Worm (Caenorhabditis elegans) whole organism, L1 larva: ENCODE data around the gene spp-14.
A peak's percentile ranks its signal among the peaks of the same experiment; 100 is the strongest.

Experiments used
- C04F5.9 ChIP-seq: sonication (generic microtip); optimal IDR thresholded peaks from 2 replicates; lab custom pipeline; 2016; ENCODE audit warnings: missing genetic modification characterization, missing compliant biosample characterization
- C34B4.2 ChIP-seq: sonication (generic microtip); optimal IDR thresholded peaks from 2 replicates; lab custom pipeline; 2017; ENCODE audit warnings: mild to moderate bottlenecking, missing genetic modification characterization, missing compliant biosample characterization
- ceh-82 ChIP-seq, 3 experiments: fragments of 150-350 bp in 1 of 3; sonication (generic microtip) in 2 of 3; optimal IDR thresholded peaks; 2 replicates each; lab custom pipeline; 2014 to 2017; ENCODE audit warnings: missing biosample characterization in 3 of 3, missing genetic modification characterization in 3 of 3
- mdl-1 ChIP-seq, 2 experiments: fragments of 150-350 bp; optimal IDR thresholded peaks; 2 replicates each; lab custom pipeline; 2014 to 2017; ENCODE audit warnings: missing biosample characterization in 2 of 2, missing genetic modification characterization in 2 of 2, inconsistent platforms in 1 of 2
- nhr-76 ChIP-seq: sonication (generic microtip); optimal IDR thresholded peaks from 2 replicates; lab custom pipeline; 2017; ENCODE audit warnings: missing biosample characterization, missing genetic modification characterization
- nhr-77 ChIP-seq: fragments of 150-350 bp; optimal IDR thresholded peaks from 2 replicates; lab custom pipeline; 2014; ENCODE audit warnings: missing biosample characterization, missing genetic modification characterization
- pqm-1 ChIP-seq: sonication (generic microtip); optimal IDR thresholded peaks from 3 replicates; lab custom pipeline; 2017; ENCODE audit warnings: missing biosample characterization, missing genetic modification characterization
- rnt-1 ChIP-seq: sonication (generic microtip); optimal IDR thresholded peaks from 2 replicates; lab custom pipeline; 2016; ENCODE audit warnings: mild to moderate bottlenecking, missing genetic modification characterization, moderate library complexity, missing compliant biosample characterization
- swsn-7 ChIP-seq: sonication (generic microtip); optimal IDR thresholded peaks from 2 replicates; lab custom pipeline; 2016; ENCODE audit warnings: missing genetic modification characterization, missing compliant biosample characterization
- unc-98 ChIP-seq: fragments of 200-800 bp; sonication (Bioruptor generic); IDR thresholded peaks from 2 replicates; pipeline ENCODE4 v1.3.6; 2022; ENCODE audit warnings: missing genetic modification characterization, missing compliant biosample characterization
- xbp-1 ChIP-seq: sonication (generic microtip); optimal IDR thresholded peaks from 2 replicates; lab custom pipeline; 2016; ENCODE audit warnings: missing genetic modification characterization, missing compliant biosample characterization

DNA sequence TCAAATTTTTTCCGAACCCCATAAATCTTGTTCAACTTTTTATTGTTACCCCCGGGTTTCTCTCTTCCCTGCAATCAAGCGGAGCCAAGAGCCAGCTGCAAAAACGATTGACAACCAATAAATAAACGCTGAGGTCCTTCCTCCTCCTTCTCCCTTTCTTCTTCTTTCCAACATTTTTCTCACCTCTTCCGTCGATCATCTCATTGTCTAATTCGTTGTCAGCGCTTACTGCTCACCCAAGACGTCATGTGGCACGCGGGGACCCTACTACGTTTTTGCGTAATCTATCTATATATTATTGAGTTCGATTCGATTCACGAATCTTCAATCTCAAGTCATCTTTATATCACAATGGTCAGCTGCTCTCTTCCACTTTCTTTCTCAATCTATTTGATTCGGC, 10.3 kb upstream of the spp-14 start:
- TF ChIP-seq xbp-1 (tag; lab: Kevin White, UChicago): no peak
- peak in 1 of 2 experiments; percentile 25 for TF ChIP-seq mdl-1 (tag; optimal IDR thresholded peaks at IDR 0.05; lab: Kevin White, UChicago)
- no peak for TF ChIP-seq ceh-82 (tag; optimal IDR thresholded peaks at IDR 0.05; lab: Kevin White, UChicago)
- TF ChIP-seq nhr-76 (tag; lab: Kevin White, UChicago): no peak
- TF ChIP-seq nhr-77: no peak
- no peak for TF ChIP-seq swsn-7 (tag; lab: Kevin White, UChicago)
- no peak for TF ChIP-seq unc-98
- TF ChIP-seq rnt-1: peak; percentile 68
- TF ChIP-seq C34B4.2 (tag; lab: Kevin White, UChicago): no peak
- TF ChIP-seq C04F5.9 (tag; lab: Kevin White, UChicago): no peak
- no peak for TF ChIP-seq pqm-1 (tag; lab: Kevin White, UChicago)
